Fruit fly (Drosophila melanogaster) whole organism, pupa: ENCODE measurements around the gene mirr.

ENCODE experiments used
- CG10348 ChIP-seq: fragments of 200-800 bp; sonication (Bioruptor generic); IDR thresholded peaks from 2 replicates; pipeline ENCODE4 v1.3.6; 2022; ENCODE audit warnings: missing biosample characterization, missing genetic modification characterization
- CG12605 ChIP-seq: fragments of 200-800 bp; sonication (Bioruptor generic); IDR thresholded peaks from 2 replicates; pipeline ENCODE4 v1.3.6; 2022; ENCODE audit warnings: missing biosample characterization, missing genetic modification characterization
- CG13204 ChIP-seq: fragments of 200-800 bp; sonication (Bioruptor generic); optimal IDR thresholded peaks from 2 replicates; lab custom pipeline; 2018; ENCODE audit warnings: missing biosample characterization, mild to moderate bottlenecking, missing genetic modification characterization, moderate library complexity
- CG14655 ChIP-seq: fragments of 200-800 bp; sonication (Bioruptor generic); optimal IDR thresholded peaks from 3 replicates; lab custom pipeline; 2017; ENCODE audit warnings: mild to moderate bottlenecking, missing biosample characterization, missing genetic modification reagents, missing genetic modification characterization
- CG15710 ChIP-seq: fragments of 200-800 bp; sonication (Bioruptor generic); optimal IDR thresholded peaks from 2 replicates; lab custom pipeline; 2018; ENCODE audit warnings: missing biosample characterization, mild to moderate bottlenecking, missing genetic modification characterization, moderate library complexity
- CG17806 ChIP-seq: fragments of 200-800 bp; sonication (Bioruptor generic); optimal IDR thresholded peaks from 2 replicates; lab custom pipeline; 2018; ENCODE audit warnings: missing biosample characterization, mild to moderate bottlenecking, missing genetic modification characterization, moderate library complexity
- CG32121 ChIP-seq: fragments of 200-800 bp; sonication (Bioruptor generic); IDR thresholded peaks from 2 replicates; pipeline ENCODE4 v1.3.6; 2022; ENCODE audit warnings: missing biosample characterization, missing genetic modification characterization
- CG34367 ChIP-seq: fragments of 200-800 bp; sonication (Bioruptor generic); optimal IDR thresholded peaks from 2 replicates; lab custom pipeline; 2018; ENCODE audit warnings: missing biosample characterization, mild to moderate bottlenecking, missing genetic modification characterization
- CG4496 ChIP-seq: fragments of 200-800 bp; sonication (Bioruptor generic); IDR thresholded peaks from 3 replicates; pipeline ENCODE4 v1.3.6; 2022; ENCODE audit warnings: missing biosample characterization, missing genetic modification characterization
- CG8159 ChIP-seq: fragments of 200-800 bp; sonication (Bioruptor generic); optimal IDR thresholded peaks from 3 replicates; lab custom pipeline; 2018; ENCODE audit warnings: missing biosample characterization, mild to moderate bottlenecking, missing genetic modification characterization, moderate library complexity
- CG8301 ChIP-seq: fragments of 200-800 bp; sonication (Bioruptor generic); optimal IDR thresholded peaks from 2 replicates; lab custom pipeline; 2018; ENCODE audit warnings: missing biosample characterization, mild to moderate bottlenecking, missing genetic modification characterization
- CG9948 ChIP-seq: fragments of 200-800 bp; sonication (Bioruptor generic); optimal IDR thresholded peaks from 2 replicates; lab custom pipeline; 2018; ENCODE audit warnings: missing biosample characterization, mild to moderate bottlenecking, missing genetic modification characterization, moderate library complexity
- D1 ChIP-seq: fragments of 200-800 bp; sonication (Bioruptor generic); optimal IDR thresholded peaks from 2 replicates; lab custom pipeline; 2018; ENCODE audit warnings: missing biosample characterization, mild to moderate bottlenecking, missing genetic modification characterization, moderate library complexity
- EcR ChIP-seq: fragments of 200-800 bp; sonication (Bioruptor generic); optimal IDR thresholded peaks from 3 replicates; lab custom pipeline; 2019; ENCODE audit warnings: missing biosample characterization, missing genetic modification characterization, mild to moderate bottlenecking, moderate library complexity, missing genetic modification reagents
- Ets98B ChIP-seq: fragments of 200-800 bp; sonication (Bioruptor generic); IDR thresholded peaks from 2 replicates; pipeline ENCODE4 v1.3.6; 2022; ENCODE audit warnings: missing biosample characterization, missing genetic modification characterization
- Pif1A ChIP-seq: fragments of 200-800 bp; sonication (Bioruptor generic); optimal IDR thresholded peaks from 3 replicates; lab custom pipeline; 2016; ENCODE audit warnings: missing biosample characterization, missing genetic modification characterization
- Pif1B ChIP-seq: fragments of 200-800 bp; sonication (Bioruptor generic); optimal IDR thresholded peaks from 3 replicates; lab custom pipeline; 2016; ENCODE audit warnings: missing biosample characterization, missing genetic modification characterization
- Snoo ChIP-seq: fragments of 200-800 bp; sonication (Bioruptor generic); optimal IDR thresholded peaks from 3 replicates; lab custom pipeline; 2017; ENCODE audit warnings: missing biosample characterization, mild to moderate bottlenecking, missing genetic modification characterization, inconsistent platforms
- fd96Ca ChIP-seq: fragments of 200-800 bp; sonication (Bioruptor generic); IDR thresholded peaks from 3 replicates; pipeline ENCODE4 v1.3.6; 2022; ENCODE audit warnings: missing biosample characterization, missing genetic modification characterization
- gl ChIP-seq: fragments of 200-800 bp; sonication (Bioruptor generic); optimal IDR thresholded peaks from 2 replicates; lab custom pipeline; 2018; ENCODE audit warnings: missing biosample characterization, mild to moderate bottlenecking, missing genetic modification characterization
- rn ChIP-seq: fragments of 200-800 bp; sonication (Bioruptor generic); IDR thresholded peaks from 2 replicates; pipeline ENCODE4 v1.3.6; 2022; ENCODE audit warnings: missing biosample characterization, missing genetic modification characterization

The mirr gene

dm6 chr3L:12667998-12668616, 25.3 kb upstream of the mirr start:
- TF ChIP-seq CG13204 (no peak), CG4496 (GFP tag; lab: Robert Waterston, UW) (no peak), Pif1A (GFP tag; lab: Kevin White, UChicago) (no peak), CG15710 (tag; lab: Kevin White, UChicago) (peak; percentile 6), CG9948 (peak; percentile 16), CG12605 (GFP tag; lab: Robert Waterston, UW) (no peak), Snoo (tag; lab: Kevin White, UChicago) (no peak), CG14655 (GFP tag; lab: Kevin White, UChicago) (peak; percentile 39), CG34367 (tag; lab: Kevin White, UChicago) (no peak), Pif1B (no peak), CG8159 (tag; lab: Kevin White, UChicago) (peak; percentile 40), Ets98B (no peak), rn (GFP tag; lab: Robert Waterston, UW) (no peak), CG8301 (tag; lab: Kevin White, UChicago) (peak; percentile 22), gl (no peak), CG17806 (peak; percentile 26), CG32121 (GFP tag; lab: Robert Waterston, UW) (no peak), EcR (no peak), D1 (tag; lab: Kevin White, UChicago) (no peak), fd96Ca (GFP tag; lab: Robert Waterston, UW) (no peak), CG10348 (GFP tag; lab: Robert Waterston, UW) (no peak)

DNA sequence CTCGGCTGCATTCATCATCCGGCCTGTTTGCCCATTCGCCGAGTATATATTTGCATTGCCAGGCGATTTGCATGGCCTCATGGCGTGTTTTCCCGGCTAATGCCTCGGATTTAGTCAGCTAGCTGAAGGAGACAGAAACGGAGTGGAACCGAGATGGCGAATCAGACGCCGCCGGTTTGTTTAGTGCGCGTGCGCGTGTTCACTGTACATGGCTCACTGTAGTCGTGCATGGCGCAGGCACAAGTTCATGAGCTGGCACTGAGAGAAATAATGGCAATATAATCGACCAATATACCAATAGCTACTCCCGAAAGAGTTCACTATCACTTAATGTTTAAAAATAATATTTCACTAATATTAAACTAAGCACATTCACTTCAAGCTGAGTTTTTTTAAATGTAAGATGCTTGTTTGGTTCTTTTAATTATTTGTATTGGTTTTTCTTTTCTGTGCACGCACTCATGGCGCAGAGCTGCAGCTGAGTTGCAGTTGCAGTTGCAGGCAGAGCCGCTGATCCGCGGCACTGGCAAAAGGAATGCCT, 20.6 kb upstream of the mirr start:
- TF ChIP-seq CG32121 (GFP tag; lab: Robert Waterston, UW) = peak; percentile 77
- no peak for TF ChIP-seq CG13204
- TF ChIP-seq CG34367 (tag; lab: Kevin White, UChicago) = peak; percentile 15
- TF ChIP-seq EcR = no peak
- peak; percentile 62 for TF ChIP-seq CG17806
- TF ChIP-seq CG9948 = peak; percentile 50
- TF ChIP-seq CG15710 (tag; lab: Kevin White, UChicago) = peak; percentile 43
- no peak for TF ChIP-seq CG12605 (GFP tag; lab: Robert Waterston, UW)
- TF ChIP-seq Ets98B = peak; percentile 75
- TF ChIP-seq rn (GFP tag; lab: Robert Waterston, UW) = 0 out of 2 replicates have a peak, but pooled peaks have one; percentile 10
- peak; percentile 49 for TF ChIP-seq Pif1B
- TF ChIP-seq Snoo (tag; lab: Kevin White, UChicago) = no peak
- no peak for TF ChIP-seq gl
- TF ChIP-seq CG10348 (GFP tag; lab: Robert Waterston, UW) = no peak
- TF ChIP-seq D1 (tag; lab: Kevin White, UChicago) = no peak
- peak; percentile 49 for TF ChIP-seq Pif1A (GFP tag; lab: Kevin White, UChicago)
- peak; percentile 80 for TF ChIP-seq CG14655 (GFP tag; lab: Kevin White, UChicago)
- TF ChIP-seq CG8159 (tag; lab: Kevin White, UChicago) = peak; percentile 62
- TF ChIP-seq CG8301 (tag; lab: Kevin White, UChicago) = peak; percentile 78
- TF ChIP-seq CG4496 (GFP tag; lab: Robert Waterston, UW) = peak; percentile 83
- TF ChIP-seq fd96Ca (GFP tag; lab: Robert Waterston, UW) = peak; percentile 70

DNA sequence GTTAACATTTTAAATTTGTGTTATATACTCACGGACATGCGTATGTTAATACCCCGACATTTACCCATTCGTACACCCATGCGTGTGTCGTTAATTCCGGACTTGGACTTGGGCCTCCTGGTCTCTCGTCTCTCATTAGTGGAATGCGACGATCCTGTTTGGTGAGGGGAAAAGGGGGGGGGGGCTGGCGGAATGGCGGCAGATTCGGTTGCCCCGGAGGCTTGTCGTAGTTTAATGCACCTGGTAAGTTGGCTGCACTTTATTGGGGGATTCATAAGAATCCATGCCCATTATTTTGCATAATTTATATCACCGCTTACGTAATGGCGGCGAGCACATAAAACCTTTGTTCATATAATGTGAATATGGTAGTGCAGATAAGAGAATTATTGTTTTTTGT, 20.0 kb upstream of the mirr start:
- TF ChIP-seq EcR (no peak), CG4496 (GFP tag; lab: Robert Waterston, UW) (no peak), rn (GFP tag; lab: Robert Waterston, UW) (no peak), CG15710 (tag; lab: Kevin White, UChicago) (no peak), D1 (tag; lab: Kevin White, UChicago) (no peak), CG8301 (tag; lab: Kevin White, UChicago) (no peak), CG13204 (no peak), Pif1A (GFP tag; lab: Kevin White, UChicago) (no peak), CG9948 (no peak)

DNA sequence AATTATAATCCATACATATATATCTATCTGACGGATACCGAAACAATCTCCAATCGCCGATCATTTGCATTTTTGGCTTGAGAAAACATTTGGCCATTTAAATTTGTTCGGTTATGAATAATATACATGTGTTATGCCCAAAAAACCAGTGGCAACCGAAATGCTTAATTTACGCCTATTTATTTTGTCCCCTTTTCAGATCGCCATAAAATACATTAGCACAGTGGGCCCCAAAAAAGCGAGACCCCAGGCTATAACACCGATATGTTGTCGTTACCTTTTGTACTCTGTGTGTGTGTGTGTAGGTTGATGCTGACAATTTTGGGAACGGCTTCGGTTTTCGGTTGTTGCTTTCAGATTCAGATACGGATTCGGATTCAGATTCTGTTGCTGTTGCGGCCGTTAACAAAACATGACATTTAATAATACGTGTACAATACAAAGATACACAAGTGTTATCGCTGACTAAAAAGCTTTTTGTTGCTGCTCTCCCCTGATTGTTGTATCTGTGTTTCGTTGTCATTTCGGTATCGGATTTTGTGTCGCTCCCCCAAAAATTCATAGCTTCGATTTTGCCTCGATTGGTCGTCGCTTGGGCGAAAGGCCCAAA, 18.1 kb upstream of the mirr start:
- TF ChIP-seq CG15710 (tag; lab: Kevin White, UChicago) (no peak), CG4496 (GFP tag; lab: Robert Waterston, UW) (no peak), CG13204 (no peak), D1 (tag; lab: Kevin White, UChicago) (no peak), CG14655 (GFP tag; lab: Kevin White, UChicago) (no peak), CG10348 (GFP tag; lab: Robert Waterston, UW) (no peak), Pif1A (GFP tag; lab: Kevin White, UChicago) (no peak), CG32121 (GFP tag; lab: Robert Waterston, UW) (no peak), fd96Ca (GFP tag; lab: Robert Waterston, UW) (no peak)
- TF ChIP-seq, all 21 proteins: peak for 0

DNA sequence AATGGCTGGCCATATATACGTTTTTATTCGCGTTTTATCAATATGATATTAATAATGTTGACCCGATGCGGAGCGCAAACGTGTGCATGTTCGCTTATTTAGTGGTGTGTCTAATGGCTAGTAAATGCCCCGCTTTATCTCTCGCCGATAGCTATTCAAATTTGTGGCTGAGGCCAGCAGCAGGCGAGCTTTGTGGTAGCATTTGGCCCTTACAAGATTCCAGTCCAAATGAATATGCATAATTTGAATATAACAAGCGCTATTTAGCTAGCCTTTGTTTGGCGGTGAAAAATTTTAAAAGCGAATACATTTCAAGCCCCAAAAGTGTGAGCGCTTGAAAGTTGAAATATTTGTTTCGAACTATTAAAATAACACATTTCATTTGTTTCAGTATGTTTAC, 17.6 kb upstream of the mirr start:
- TF ChIP-seq fd96Ca (GFP tag; lab: Robert Waterston, UW) = no peak
- no peak for TF ChIP-seq gl
- no peak for TF ChIP-seq CG15710 (tag; lab: Kevin White, UChicago)
- no peak for TF ChIP-seq CG10348 (GFP tag; lab: Robert Waterston, UW)
- no peak for TF ChIP-seq Pif1B
- TF ChIP-seq CG12605 (GFP tag; lab: Robert Waterston, UW) = no peak
- TF ChIP-seq CG8159 (tag; lab: Kevin White, UChicago) = no peak
- TF ChIP-seq rn (GFP tag; lab: Robert Waterston, UW) = no peak
- no peak for TF ChIP-seq CG17806
- TF ChIP-seq CG4496 (GFP tag; lab: Robert Waterston, UW) = no peak
- no peak for TF ChIP-seq CG8301 (tag; lab: Kevin White, UChicago)
- no peak for TF ChIP-seq D1 (tag; lab: Kevin White, UChicago)
- TF ChIP-seq Pif1A (GFP tag; lab: Kevin White, UChicago) = no peak
